Fruit fly (Drosophila melanogaster) whole organism, embryonic: ENCODE data around the gene CG5376.

Source experiments
- ATbp ChIP-seq: fragments of 200-800 bp; sonication (Bioruptor generic); optimal IDR thresholded peaks from 2 replicates; lab custom pipeline; 2017; ENCODE audit warnings: missing biosample characterization, mild to moderate bottlenecking, missing genetic modification characterization, missing genetic modification reagents
- Abd-B ChIP-seq: fragments of 200-800 bp; sonication (Bioruptor generic); optimal IDR thresholded peaks from 2 replicates; lab custom pipeline; 2018; ENCODE audit warnings: missing biosample characterization, mild to moderate bottlenecking, missing genetic modification characterization, moderate library complexity
- B-H2 ChIP-seq: fragments of 200-800 bp; sonication (Bioruptor generic); optimal IDR thresholded peaks from 2 replicates; lab custom pipeline; 2018; ENCODE audit warnings: missing biosample characterization, mild to moderate bottlenecking, missing genetic modification characterization
- CG10209 ChIP-seq: fragments of 200-800 bp; sonication (Bioruptor generic); optimal IDR thresholded peaks from 3 replicates; lab custom pipeline; 2017; ENCODE audit warnings: missing biosample characterization, mild to moderate bottlenecking, missing genetic modification characterization, missing genetic modification reagents
- CG10366 ChIP-seq: fragments of 200-800 bp; sonication (Bioruptor generic); IDR thresholded peaks from 2 replicates; pipeline ENCODE4 v1.3.6; 2022; ENCODE audit warnings: missing biosample characterization, missing genetic modification characterization
- CG10979 ChIP-seq: fragments of 200-800 bp; sonication (Bioruptor generic); optimal IDR thresholded peaks from 2 replicates; lab custom pipeline; 2018; ENCODE audit warnings: missing biosample characterization, mild to moderate bottlenecking, missing genetic modification characterization, moderate library complexity
- CG11560 ChIP-seq: fragments of 200-800 bp; sonication (Bioruptor generic); IDR thresholded peaks from 3 replicates; pipeline ENCODE4 v1.3.6; 2022; ENCODE audit warnings: missing biosample characterization, missing genetic modification characterization
- CG11696 ChIP-seq: fragments of 200-800 bp; sonication (Bioruptor generic); IDR thresholded peaks from 2 replicates; pipeline ENCODE4 v1.3.6; 2022; ENCODE audit warnings: missing biosample characterization, missing genetic modification characterization
- CG13894 ChIP-seq: fragments of 200-800 bp; sonication (Bioruptor generic); optimal IDR thresholded peaks from 3 replicates; lab custom pipeline; 2018; ENCODE audit warnings: missing biosample characterization, mild to moderate bottlenecking, missing genetic modification characterization, moderate library complexity
- CG15601 ChIP-seq: fragments of 200-800 bp; sonication (Bioruptor generic); optimal IDR thresholded peaks from 3 replicates; lab custom pipeline; 2019; ENCODE audit warnings: missing biosample characterization, mild to moderate bottlenecking, missing genetic modification characterization, moderate library complexity
- CG1603 ChIP-seq: fragments of 200-800 bp; sonication (Bioruptor generic); optimal IDR thresholded peaks from 2 replicates; lab custom pipeline; 2019; ENCODE audit warnings: missing biosample characterization, mild to moderate bottlenecking, missing genetic modification characterization, moderate library complexity
- CG17912 ChIP-seq: fragments of 200-800 bp; sonication (Bioruptor generic); optimal IDR thresholded peaks from 2 replicates; lab custom pipeline; 2018; ENCODE audit warnings: missing biosample characterization, mild to moderate bottlenecking, missing genetic modification characterization
- CG18011 ChIP-seq: fragments of 200-800 bp; sonication (Bioruptor generic); optimal IDR thresholded peaks from 2 replicates; lab custom pipeline; 2017; ENCODE audit warnings: missing biosample characterization, missing genetic modification characterization, mild to moderate bottlenecking, moderate library complexity, missing genotype
- CG18476 ChIP-seq: fragments of 200-800 bp; sonication (Bioruptor generic); optimal IDR thresholded peaks from 2 replicates; lab custom pipeline; 2016; ENCODE audit warnings: missing biosample characterization, mild to moderate bottlenecking, missing genetic modification characterization
- CG18599 ChIP-seq: fragments of 200-800 bp; sonication (Bioruptor generic); optimal IDR thresholded peaks from 3 replicates; lab custom pipeline; 2017; ENCODE audit warnings: missing biosample characterization, missing genetic modification characterization, mild to moderate bottlenecking, moderate library complexity, missing genetic modification reagents
- CG32532 ChIP-seq: fragments of 200-800 bp; sonication (Bioruptor generic); IDR thresholded peaks from 2 replicates; pipeline ENCODE4 v1.3.6; 2022; ENCODE audit warnings: missing biosample characterization, missing genetic modification characterization
- CG3281 ChIP-seq: fragments of 200-800 bp; sonication (Bioruptor generic); optimal IDR thresholded peaks from 3 replicates; lab custom pipeline; 2017; ENCODE audit warnings: missing biosample characterization, mild to moderate bottlenecking, missing genetic modification characterization
- CG34376 ChIP-seq: fragments of 200-800 bp; sonication (Bioruptor generic); optimal IDR thresholded peaks from 2 replicates; lab custom pipeline; 2018; ENCODE audit warnings: missing biosample characterization, mild to moderate bottlenecking, missing genetic modification characterization
- CG7556 ChIP-seq: fragments of 200-800 bp; sonication (Bioruptor generic); optimal IDR thresholded peaks from 2 replicates; lab custom pipeline; 2017; ENCODE audit warnings: missing biosample characterization, mild to moderate bottlenecking, missing genetic modification characterization
- CG9932 ChIP-seq: fragments of 200-800 bp; sonication (Bioruptor generic); IDR thresholded peaks from 2 replicates; pipeline ENCODE4 v1.3.6; 2022; ENCODE audit warnings: missing biosample characterization, missing genetic modification characterization
- CrebB ChIP-seq: fragments of 200-800 bp; sonication (Bioruptor generic); optimal IDR thresholded peaks from 3 replicates; lab custom pipeline; 2018; ENCODE audit warnings: missing biosample characterization, mild to moderate bottlenecking, missing genetic modification characterization
- Ets97D ChIP-seq: fragments of 200-800 bp; sonication (Bioruptor generic); optimal IDR thresholded peaks from 3 replicates; lab custom pipeline; 2016; ENCODE audit warnings: missing biosample characterization, missing genetic modification characterization
- HLH3B ChIP-seq: fragments of 200-800 bp; sonication (Bioruptor generic); IDR thresholded peaks from 2 replicates; pipeline ENCODE4 v1.3.6; 2022; ENCODE audit warnings: missing biosample characterization, missing genetic modification characterization
- HmgZ ChIP-seq: fragments of 200-800 bp; sonication (Bioruptor generic); optimal IDR thresholded peaks from 2 replicates; lab custom pipeline; 2018; ENCODE audit warnings: missing biosample characterization, mild to moderate bottlenecking, missing genetic modification characterization
- Hmr ChIP-seq: fragments of 200-800 bp; sonication (Bioruptor generic); optimal IDR thresholded peaks from 3 replicates; lab custom pipeline; 2017; ENCODE audit warnings: mild to moderate bottlenecking, missing biosample characterization, missing genetic modification reagents, missing genetic modification characterization
- Hr78 ChIP-seq, 2 experiments: fragments of 200-800 bp in 1 of 2; fragments of >200 bp in 1 of 2; sonication (Bioruptor generic) in 1 of 2; optimal IDR thresholded peaks; 2 replicates each; lab custom pipeline; 2017 to 2019; ENCODE audit warnings: missing biosample characterization in 2 of 2, missing genetic modification characterization in 2 of 2, mild to moderate bottlenecking in 1 of 2, moderate library complexity in 1 of 2
- Jarid2 ChIP-seq: fragments of 200-800 bp; sonication (Bioruptor generic); optimal IDR thresholded peaks from 3 replicates; lab custom pipeline; 2017; ENCODE audit warnings: mild to moderate bottlenecking, missing biosample characterization, missing genetic modification reagents, missing genetic modification characterization
- MTF-1 ChIP-seq: fragments of 200-800 bp; sonication (Bioruptor generic); optimal IDR thresholded peaks from 2 replicates; lab custom pipeline; 2018; ENCODE audit warnings: missing biosample characterization, mild to moderate bottlenecking, missing genetic modification characterization, borderline replicate concordance
- Optix ChIP-seq: fragments of 200-800 bp; sonication (Bioruptor generic); IDR thresholded peaks from 3 replicates; pipeline ENCODE4 v1.3.6; 2022; ENCODE audit warnings: missing biosample characterization, missing genetic modification characterization
- PHDP ChIP-seq: fragments of 200-800 bp; sonication (Bioruptor generic); optimal IDR thresholded peaks from 3 replicates; lab custom pipeline; 2018; ENCODE audit warnings: missing biosample characterization, mild to moderate bottlenecking, missing genetic modification characterization, moderate library complexity
- Pdp1 ChIP-seq, 2 experiments: fragments of 200-800 bp; sonication (Bioruptor generic); optimal IDR thresholded peaks; 3 replicates each; lab custom pipeline; 2016; ENCODE audit warnings: missing biosample characterization in 2 of 2, missing genetic modification characterization in 2 of 2, mild to moderate bottlenecking in 1 of 2, moderate library complexity in 1 of 2
- Sox100B ChIP-seq: fragments of 200-800 bp; sonication (Bioruptor generic); optimal IDR thresholded peaks from 3 replicates; lab custom pipeline; 2018; ENCODE audit warnings: missing biosample characterization, mild to moderate bottlenecking, missing genetic modification characterization
- Taf1 ChIP-seq: fragments of 200-800 bp; sonication (Bioruptor generic); IDR thresholded peaks from 2 replicates; pipeline ENCODE4 v1.3.6; 2022; ENCODE audit warnings: missing biosample characterization, missing genetic modification characterization
- bigmax ChIP-seq: fragments of 200-800 bp; sonication (Bioruptor generic); optimal IDR thresholded peaks from 2 replicates; lab custom pipeline; 2018; ENCODE audit warnings: missing biosample characterization, mild to moderate bottlenecking, missing genetic modification characterization
- chm ChIP-seq: fragments of 200-800 bp; sonication (Bioruptor generic); IDR thresholded peaks from 2 replicates; pipeline ENCODE4 v1.3.6; 2022; ENCODE audit warnings: missing biosample characterization, missing genetic modification characterization
- ci ChIP-seq: fragments of 200-800 bp; sonication (Bioruptor generic); IDR thresholded peaks from 3 replicates; pipeline ENCODE4 v1.3.6; 2022; ENCODE audit warnings: missing biosample characterization, missing genetic modification characterization
- grau ChIP-seq: fragments of 200-800 bp; optimal IDR thresholded peaks from 3 replicates; lab custom pipeline; 2019; ENCODE audit warnings: missing biosample characterization, mild to moderate bottlenecking, missing genetic modification characterization, moderate library complexity
- jigr1 ChIP-seq: fragments of 200-800 bp; sonication (Bioruptor generic); IDR thresholded peaks from 3 replicates; pipeline ENCODE4 v1.3.6; 2022; ENCODE audit warnings: missing biosample characterization, missing genetic modification characterization
- lilli ChIP-seq: fragments of 200-800 bp; sonication (Bioruptor generic); optimal IDR thresholded peaks from 3 replicates; lab custom pipeline; 2016; ENCODE audit warnings: missing biosample characterization, missing genetic modification characterization
- odd ChIP-seq: fragments of 200-800 bp; sonication (Bioruptor generic); optimal IDR thresholded peaks from 2 replicates; lab custom pipeline; 2017; ENCODE audit warnings: missing biosample characterization, mild to moderate bottlenecking, missing genetic modification characterization
- pros ChIP-seq: fragments of 200-800 bp; sonication (Bioruptor generic); optimal IDR thresholded peaks from 3 replicates; lab custom pipeline; 2019; ENCODE audit warnings: missing biosample characterization, mild to moderate bottlenecking, missing genetic modification characterization, moderate library complexity
- sens ChIP-seq: fragments of 200-800 bp; sonication (Bioruptor generic); peaks from one replicate; lab custom pipeline; 2016; ENCODE audit warnings: missing biosample characterization, missing genetic modification characterization
- slbo ChIP-seq: fragments of 200-800 bp; sonication (Bioruptor generic); IDR thresholded peaks from 2 replicates; pipeline ENCODE4 v1.3.6; 2022; ENCODE audit warnings: missing biosample characterization, missing genetic modification characterization
- sr ChIP-seq: fragments of 200-800 bp; sonication (Bioruptor generic); IDR thresholded peaks from 3 replicates; pipeline ENCODE4 v1.3.6; 2022; ENCODE audit warnings: missing biosample characterization, missing genetic modification characterization
- stwl ChIP-seq: fragments of 200-800 bp; sonication (Bioruptor generic); optimal IDR thresholded peaks from 3 replicates; lab custom pipeline; 2018; ENCODE audit warnings: missing biosample characterization, mild to moderate bottlenecking, missing genetic modification characterization, moderate library complexity
- tap ChIP-seq: fragments of 200-800 bp; optimal IDR thresholded peaks from 3 replicates; lab custom pipeline; 2019; ENCODE audit warnings: missing biosample characterization, mild to moderate bottlenecking, missing genetic modification characterization, moderate library complexity
- twi ChIP-seq: fragments of 200-800 bp; optimal IDR thresholded peaks from 2 replicates; lab custom pipeline; 2019; ENCODE audit warnings: missing biosample characterization, mild to moderate bottlenecking, missing genetic modification characterization, moderate library complexity
- unpg ChIP-seq: fragments of 200-800 bp; sonication (Bioruptor generic); optimal IDR thresholded peaks from 3 replicates; lab custom pipeline; 2018; ENCODE audit warnings: missing biosample characterization, mild to moderate bottlenecking, missing genetic modification characterization, moderate library complexity

Gene CG5376

dm6 chr3R:22465138-22465537 is 23.6 kb downstream of the CG5376 start:
- TF ChIP-seq CG10979 (no peak), Pdp1 (GFP tag; optimal IDR thresholded peaks at IDR 0.05; lab: Kevin White, UChicago) (peak in 1 of 2 experiments; percentile 34), bigmax (GFP tag; lab: Kevin White, UChicago) (no peak), sr (0 out of 3 replicates have a peak, but pooled peaks have one; percentile 19), CG11696 (GFP tag; lab: Robert Waterston, UW) (no peak), jigr1 (no peak), Hr78 (GFP tag; optimal IDR thresholded peaks at IDR 0.05; lab: Kevin White, UChicago) (peak in 1 of 2 experiments; percentile 2)
- TF ChIP-seq, all 482 proteins: peak for 3

dm6 chr3R:22464611-22465113 is 24.1 kb downstream of the CG5376 start, which contains the start of gene CG7054:
CG7054 (plus strand) TSS chr3R:22464985.
- no peak for TF ChIP-seq CG11560 (tag; lab: Robert Waterston, UW)
- TF ChIP-seq unpg (GFP tag; lab: Kevin White, UChicago) = peak; percentile 22
- no peak for TF ChIP-seq Sox100B (GFP tag; lab: Kevin White, UChicago)
- peak; percentile 66 for TF ChIP-seq B-H2 (GFP tag; lab: Kevin White, UChicago)
- TF ChIP-seq CG9932 (GFP tag; lab: Robert Waterston, UW) = peak; percentile 41
- no peak for TF ChIP-seq CG18011 (GFP tag; lab: Kevin White, UChicago)
- peak; percentile 50 for TF ChIP-seq CG3281
- peak; percentile 37; the same call in 1 of the 2 replicates for TF ChIP-seq CG32532 (GFP tag; lab: Robert Waterston, UW)
- TF ChIP-seq Taf1 = no peak
- TF ChIP-seq HmgZ (tag; lab: Kevin White, UChicago) = peak; percentile 56
- TF ChIP-seq CG18476 (GFP tag; lab: Kevin White, UChicago) = peak; percentile 70
- TF ChIP-seq MTF-1 (GFP tag; lab: Kevin White, UChicago) = peak; percentile 31
- peak; percentile 88 for TF ChIP-seq CG13894 (tag; lab: Kevin White, UChicago)
- peak; percentile 74 for TF ChIP-seq Hmr
- TF ChIP-seq sens (GFP tag; lab: Kevin White, UChicago) = peak; percentile 13
- TF ChIP-seq odd (GFP tag; lab: Kevin White, UChicago) = peak; percentile 42
- peak; percentile 39 for TF ChIP-seq lilli
- peak; percentile 91 for TF ChIP-seq CG34376 (GFP tag; lab: Kevin White, UChicago)
- peak; percentile 42; the same call in 1 of the 3 replicates for TF ChIP-seq ci (GFP tag; lab: Robert Waterston, UW)
- TF ChIP-seq pros (GFP tag; lab: Kevin White, UChicago) = no peak
- peak; percentile 32 for TF ChIP-seq CG1603
- peak; percentile 32 for TF ChIP-seq ATbp
- peak; percentile 29 for TF ChIP-seq CG7556
- TF ChIP-seq twi (tag; lab: Kevin White, UChicago) = no peak
- peak; percentile 27 for TF ChIP-seq CG18599 (GFP tag; lab: Kevin White, UChicago)
- TF ChIP-seq Ets97D = no peak
- TF ChIP-seq CG10209 = no peak
- TF ChIP-seq CG17912 (GFP tag; lab: Kevin White, UChicago) = no peak
- no peak for TF ChIP-seq HLH3B (GFP tag; lab: Robert Waterston, UW)
- no peak for TF ChIP-seq Jarid2 (GFP tag; lab: Kevin White, UChicago)
- no peak for TF ChIP-seq jigr1
- peak; percentile 32 for TF ChIP-seq Abd-B (GFP tag; lab: Kevin White, UChicago)
- no peak for TF ChIP-seq stwl (tag; lab: Kevin White, UChicago)
- peak; percentile 7 for TF ChIP-seq CG15601
- TF ChIP-seq grau = peak; percentile 35
- peak; percentile 51 for TF ChIP-seq PHDP
- TF ChIP-seq CG10366 = no peak
- no peak for TF ChIP-seq Optix (GFP tag; lab: Robert Waterston, UW)
- TF ChIP-seq chm (GFP tag; lab: Robert Waterston, UW) = peak; percentile 22; the same call in 1 of the 2 replicates
- TF ChIP-seq CrebB (tag; lab: Kevin White, UChicago) = peak; percentile 37
- peak; percentile 37; the same call in 1 of the 2 replicates for TF ChIP-seq slbo (GFP tag; lab: Robert Waterston, UW)
- TF ChIP-seq tap = peak; percentile 30
